Worm (Caenorhabditis elegans): ENCODE data around the gene phf-14.
"Not testable (repeated sequence)": the region's sequence is repeated elsewhere in the genome, so short reads cannot be mapped to it uniquely, and the experiment has no call there.

Gene phf-14

DNA sequence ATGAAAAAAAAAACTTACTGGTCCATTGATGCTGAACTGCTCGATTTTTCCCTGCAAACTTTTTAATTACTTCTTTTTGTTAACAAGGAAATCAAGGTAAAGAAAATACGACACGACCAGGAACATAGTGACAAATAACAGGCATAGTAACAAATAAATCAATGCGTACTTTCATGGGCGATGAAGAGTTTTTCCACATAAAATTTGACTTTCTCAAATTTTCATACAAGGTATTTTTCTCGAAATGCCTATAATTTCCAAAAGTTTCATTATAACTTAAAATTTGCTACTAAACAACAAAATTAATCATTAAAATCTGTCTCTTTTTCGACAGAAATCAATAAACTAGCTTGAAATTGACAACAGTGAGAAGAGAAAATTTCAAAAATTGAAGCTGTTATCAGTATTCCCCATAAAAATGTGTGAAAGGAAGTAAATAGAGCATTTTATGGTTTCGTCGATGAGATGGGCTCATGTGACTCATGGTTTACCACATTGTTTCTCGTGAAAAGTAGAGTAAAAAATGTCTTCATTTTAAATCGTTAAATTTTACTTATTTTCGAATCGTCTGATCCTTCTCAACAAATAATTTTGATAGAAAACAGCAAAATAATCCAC lies 25.7 kb downstream of the phf-14 start, which contains the start of gene fbxa-156:
Gene fbxa-156 (minus strand): TSS at position 51 of the 618 bp plus-strand sequence.
- no peak for TF ChIP-seq nhr-10 (tag; optimal IDR thresholded peaks at IDR 0.05)
- no peak for TF ChIP-seq daf-8 (GFP tag; IDR thresholded peaks at IDR 0.05)
- peak; percentile 97 for TF ChIP-seq php-3 (GFP tag; IDR thresholded peaks at IDR 0.05)
- no peak for TF ChIP-seq hmg-1.1 (GFP tag; IDR thresholded peaks at IDR 0.05)
- TF ChIP-seq ceh-20 (GFP tag; IDR thresholded peaks at IDR 0.05), result no peak
- no peak for TF ChIP-seq aly-2 (tag; optimal IDR thresholded peaks at IDR 0.05)
- no peak for TF ChIP-seq ceh-32 (tag; optimal IDR thresholded peaks at IDR 0.05; ENCODE audit: poor library complexity)
- no peak for TF ChIP-seq unc-62 (GFP tag; optimal IDR thresholded peaks at IDR 0.05 in 1 of 2)
- no peak for TF ChIP-seq unc-62 (tag; optimal IDR thresholded peaks at IDR 0.05)
- no peak for TF ChIP-seq lim-7 (GFP tag; IDR thresholded peaks at IDR 0.05)
- TF ChIP-seq hlh-11 (tag; optimal IDR thresholded peaks at IDR 0.05), result peak; percentile 27
- TF ChIP-seq egl-43 (GFP tag; IDR thresholded peaks at IDR 0.05), result no peak
- no peak for TF ChIP-seq mdt-29 (GFP tag; IDR thresholded peaks at IDR 0.05)
- TF ChIP-seq unc-130 (GFP tag; optimal IDR thresholded peaks at IDR 0.05), result no peak
- TF ChIP-seq dmd-9 (GFP tag; IDR thresholded peaks at IDR 0.05), result no peak
- TF ChIP-seq nhr-11 (tag; optimal IDR thresholded peaks at IDR 0.05), result no peak
- peak; percentile 58 for TF ChIP-seq dve-1 (tag; optimal IDR thresholded peaks at IDR 0.05; ENCODE audit: insufficient read depth)
- TF ChIP-seq madf-5 (GFP tag; IDR thresholded peaks at IDR 0.05), result no peak
- no peak for TF ChIP-seq ztf-11 (tag; optimal IDR thresholded peaks at IDR 0.05)
- TF ChIP-seq nhr-237 (tag; optimal IDR thresholded peaks at IDR 0.05), result no peak
- TF ChIP-seq dpl-1 (GFP tag; optimal IDR thresholded peaks at IDR 0.05), result no peak
- TF ChIP-seq T26A8.4 (GFP tag; IDR thresholded peaks at IDR 0.05), result no peak
- TF ChIP-seq lin-38 (GFP tag; IDR thresholded peaks at IDR 0.05), result no peak
- no peak for TF ChIP-seq ztf-7 (tag; optimal IDR thresholded peaks at IDR 0.05)
- no peak for TF ChIP-seq saeg-2 (GFP tag; IDR thresholded peaks at IDR 0.05)
- TF ChIP-seq daf-16 (GFP tag; optimal IDR thresholded peaks at IDR 0.05), result no peak
- TF ChIP-seq daf-16 (tag; optimal IDR thresholded peaks at IDR 0.05), result peak; percentile 95
- TF ChIP-seq rbr-2 (tag; optimal IDR thresholded peaks at IDR 0.05), result no peak
- TF ChIP-seq tra-1 (GFP tag; IDR thresholded peaks at IDR 0.05), result no peak
- no peak for TF ChIP-seq Y105C5A.15 (GFP tag; IDR thresholded peaks at IDR 0.05)
- no peak for TF ChIP-seq set-16 (GFP tag; IDR thresholded peaks at IDR 0.05)
- TF ChIP-seq nhr-111 (GFP tag; optimal IDR thresholded peaks at IDR 0.05), result no peak
- no peak for TF ChIP-seq zag-1 (tag; optimal IDR thresholded peaks at IDR 0.05)

DNA sequence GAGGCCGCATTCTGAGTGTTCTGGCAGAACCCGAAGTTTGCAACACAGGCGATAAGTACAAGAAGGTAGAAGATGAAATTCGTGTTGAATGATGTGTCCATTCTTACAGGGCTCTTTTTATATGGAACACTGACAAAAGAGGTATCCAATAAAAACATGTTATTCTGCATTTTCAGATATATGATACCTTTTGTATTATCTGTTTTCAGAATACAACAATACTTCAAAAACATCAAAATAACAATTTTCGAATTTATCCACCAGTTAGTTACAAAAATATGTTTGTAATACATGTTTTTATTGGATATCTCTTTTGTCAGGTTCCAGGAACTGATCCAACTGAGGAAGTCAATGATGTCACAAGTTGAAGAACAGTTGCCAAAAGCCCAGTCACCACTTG lies 26.5 kb downstream of the phf-14 start, which contains the start of gene C06H5.13:
Gene C06H5.13 (minus strand): TSS at position 101 of the 400 bp plus-strand sequence.
- TF ChIP-seq D1046.2, dmd-6, set-16 (GFP tag; IDR thresholded peaks at IDR 0.05): not testable (repeated sequence)

DNA sequence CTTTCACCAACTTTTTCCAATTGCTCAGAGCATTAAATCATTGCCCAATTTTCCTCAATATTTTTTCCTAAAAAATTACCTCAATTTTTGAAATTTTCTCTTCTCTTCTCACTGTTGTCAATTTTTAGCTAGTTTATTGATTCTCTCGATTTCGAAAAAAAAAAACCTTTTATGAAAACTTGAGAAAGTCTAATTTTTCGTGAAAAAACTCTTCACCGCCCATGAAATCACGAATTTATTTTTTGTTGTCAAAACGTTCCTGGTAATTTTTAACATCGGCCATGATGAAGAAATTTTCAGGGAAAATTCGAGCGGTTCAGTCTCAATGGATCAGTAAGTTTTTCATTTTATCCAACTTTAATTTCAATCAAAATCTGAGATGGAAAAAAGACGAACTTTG lies 28.3 kb downstream of the phf-14 start, which contains the start of gene fbxa-157:
Gene fbxa-157 (plus strand): TSS at position 301 of the 400 bp plus-strand sequence.
- TF ChIP-seq zfp-3 (GFP tag; conservative IDR thresholded peaks at IDR 0.05) (no peak), madf-5 (GFP tag; IDR thresholded peaks at IDR 0.05) (no peak), nhr-237 (tag; optimal IDR thresholded peaks at IDR 0.05) (no peak), ZK546.5 (tag; optimal IDR thresholded peaks at IDR 0.05) (no peak), aha-1 (tag) (peak; percentile 36), Y75B8A.6 (GFP tag; IDR thresholded peaks at IDR 0.05) (no peak)

All from whole organism, L4 larva.